Worm (Caenorhabditis elegans): Measurements from ENCODE around the gene B0334.10.

ce11 chrII:11545299-11545951 is 27.1 kb downstream of the B0334.10 start, which contains the start of gene dnj-13:
- TF ChIP-seq nhr-19 (GFP tag; conservative IDR thresholded peaks at IDR 0.05), result peak; percentile 97
- TF ChIP-seq skn-1 (tag; optimal IDR thresholded peaks at IDR 0.05), result peak; percentile 93
- TF ChIP-seq ztf-11 (tag; optimal IDR thresholded peaks at IDR 0.05), result peak in 1 of 2 experiments; percentile 88
- no peak for TF ChIP-seq zag-1 (tag; optimal IDR thresholded peaks at IDR 0.05)
- peak; percentile 98 for TF ChIP-seq nhr-47 (tag; optimal IDR thresholded peaks at IDR 0.05)
- no peak for TF ChIP-seq unc-62 (GFP tag; optimal IDR thresholded peaks at IDR 0.05)
- peak; percentile 85 for TF ChIP-seq lir-3 (tag; optimal IDR thresholded peaks at IDR 0.05; ENCODE audit: poor library complexity)
- peak; percentile 85 to 89 for TF ChIP-seq lin-35 (GFP tag; optimal IDR thresholded peaks at IDR 0.05)
- TF ChIP-seq mdl-1 (tag; optimal IDR thresholded peaks at IDR 0.05), result peak in 1 of 2 experiments; percentile 92
- TF ChIP-seq egl-13 (tag; optimal IDR thresholded peaks at IDR 0.05), result peak; percentile 98
- TF ChIP-seq snpc-4 (tag; optimal IDR thresholded peaks at IDR 0.05), result peak; percentile 80
- peak; percentile 93 for TF ChIP-seq lin-13 (GFP tag; optimal IDR thresholded peaks at IDR 0.05)
- no peak for TF ChIP-seq nhr-84 (tag; optimal IDR thresholded peaks at IDR 0.05)

Measured in whole organism, L1 larva.